Fruit fly (Drosophila melanogaster) whole organism, embryonic: ENCODE results near the gene CNPYb.

ENCODE experiments used
- CG10654 ChIP-seq: fragments of 200-800 bp; sonication (Bioruptor generic); optimal IDR thresholded peaks from 2 replicates; lab custom pipeline; 2016; ENCODE audit warnings: missing biosample characterization, missing genetic modification characterization
- CG11085 ChIP-seq: fragments of 200-800 bp; sonication (Bioruptor generic); IDR thresholded peaks from 2 replicates; pipeline ENCODE4 v1.3.6; 2022; ENCODE audit warnings: missing biosample characterization, missing genetic modification characterization
- CG11695 ChIP-seq: fragments of 200-800 bp; sonication (Bioruptor generic); IDR thresholded peaks from 3 replicates; pipeline ENCODE4 v1.3.6; 2022; ENCODE audit warnings: missing biosample characterization, missing genetic modification characterization
- CG12104 ChIP-seq: fragments of 200-800 bp; sonication (Bioruptor generic); optimal IDR thresholded peaks from 3 replicates; lab custom pipeline; 2016; ENCODE audit warnings: missing biosample characterization, missing genetic modification characterization
- CG1233 ChIP-seq: fragments of 200-800 bp; sonication (Bioruptor generic); optimal IDR thresholded peaks from 4 replicates; lab custom pipeline; 2018; ENCODE audit warnings: missing biosample characterization, mild to moderate bottlenecking, missing genetic modification characterization
- CG13894 ChIP-seq: fragments of 200-800 bp; sonication (Bioruptor generic); optimal IDR thresholded peaks from 3 replicates; lab custom pipeline; 2018; ENCODE audit warnings: missing biosample characterization, mild to moderate bottlenecking, missing genetic modification characterization, moderate library complexity
- CG14965 ChIP-seq: fragments of 200-800 bp; sonication (Bioruptor generic); optimal IDR thresholded peaks from 2 replicates; lab custom pipeline; 2016; ENCODE audit warnings: missing biosample characterization, missing genetic modification characterization, borderline replicate concordance
- CG15073 ChIP-seq: fragments of 200-800 bp; sonication (Bioruptor generic); optimal IDR thresholded peaks from 2 replicates; lab custom pipeline; 2016; ENCODE audit warnings: missing biosample characterization, missing genetic modification characterization
- CG17361 ChIP-seq: fragments of 200-800 bp; sonication (Bioruptor generic); IDR thresholded peaks from 3 replicates; pipeline ENCODE4 v1.3.6; 2022; ENCODE audit warnings: missing biosample characterization, missing genetic modification characterization
- CG17912 ChIP-seq: fragments of 200-800 bp; sonication (Bioruptor generic); optimal IDR thresholded peaks from 2 replicates; lab custom pipeline; 2018; ENCODE audit warnings: missing biosample characterization, mild to moderate bottlenecking, missing genetic modification characterization
- CG18476 ChIP-seq: fragments of 200-800 bp; sonication (Bioruptor generic); optimal IDR thresholded peaks from 2 replicates; lab custom pipeline; 2016; ENCODE audit warnings: missing biosample characterization, mild to moderate bottlenecking, missing genetic modification characterization
- CG18764 ChIP-seq: fragments of 200-800 bp; sonication (Bioruptor generic); optimal IDR thresholded peaks from 3 replicates; lab custom pipeline; 2016; ENCODE audit warnings: missing biosample characterization, missing genetic modification characterization
- CG2199 ChIP-seq: fragments of 200-800 bp; sonication (Bioruptor generic); IDR thresholded peaks from 3 replicates; pipeline ENCODE4 v1.3.6; 2022; ENCODE audit warnings: missing biosample characterization, missing genetic modification characterization
- CG30431 ChIP-seq: fragments of 200-800 bp; sonication (Bioruptor generic); optimal IDR thresholded peaks from 2 replicates; lab custom pipeline; 2017; ENCODE audit warnings: missing biosample characterization, missing genetic modification characterization
- CG31388 ChIP-seq: fragments of 200-800 bp; sonication (Bioruptor generic); optimal IDR thresholded peaks from 2 replicates; lab custom pipeline; 2016; ENCODE audit warnings: missing biosample characterization, missing genetic modification characterization
- CG32532 ChIP-seq: fragments of 200-800 bp; sonication (Bioruptor generic); IDR thresholded peaks from 2 replicates; pipeline ENCODE4 v1.3.6; 2022; ENCODE audit warnings: missing biosample characterization, missing genetic modification characterization
- CG43689 ChIP-seq: fragments of 200-800 bp; sonication (Bioruptor generic); IDR thresholded peaks from 2 replicates; pipeline ENCODE4 v1.3.6; 2022; ENCODE audit warnings: missing biosample characterization, missing genetic modification characterization
- CG5245 ChIP-seq: fragments of 200-800 bp; sonication (Bioruptor generic); optimal IDR thresholded peaks from 3 replicates; lab custom pipeline; 2016; ENCODE audit warnings: missing biosample characterization, missing genetic modification characterization
- CG7928 ChIP-seq: fragments of 200-800 bp; sonication (Bioruptor generic); optimal IDR thresholded peaks from 2 replicates; lab custom pipeline; 2017; ENCODE audit warnings: missing biosample characterization, mild to moderate bottlenecking, missing genetic modification characterization
- Camta ChIP-seq: fragments of 200-800 bp; sonication (Bioruptor generic); optimal IDR thresholded peaks from 2 replicates; lab custom pipeline; 2016; ENCODE audit warnings: missing biosample characterization, missing genetic modification characterization
- Dad ChIP-seq: fragments of 200-800 bp; sonication (Bioruptor generic); optimal IDR thresholded peaks from 3 replicates; lab custom pipeline; 2016; ENCODE audit warnings: missing biosample characterization, missing genetic modification characterization
- Gsc ChIP-seq: fragments of 200-800 bp; sonication (Bioruptor generic); IDR thresholded peaks from 2 replicates; pipeline ENCODE4 v1.3.6; 2022; ENCODE audit warnings: missing biosample characterization, missing genetic modification characterization
- Hey ChIP-seq: fragments of 200-800 bp; sonication (Bioruptor generic); optimal IDR thresholded peaks from 3 replicates; lab custom pipeline; 2018; ENCODE audit warnings: missing biosample characterization, mild to moderate bottlenecking, missing genetic modification characterization
- Lhr ChIP-seq: fragments of 200-800 bp; sonication (Bioruptor generic); optimal IDR thresholded peaks from 3 replicates; lab custom pipeline; 2017; ENCODE audit warnings: mild to moderate bottlenecking, missing biosample characterization, missing genetic modification reagents, missing genetic modification characterization
- MESR4 ChIP-seq: fragments of 200-800 bp; sonication (Bioruptor generic); optimal IDR thresholded peaks from 2 replicates; lab custom pipeline; 2018; ENCODE audit warnings: missing biosample characterization, mild to moderate bottlenecking, missing genetic modification characterization, moderate library complexity
- Mrtf ChIP-seq: fragments of 200-800 bp; sonication (Bioruptor generic); IDR thresholded peaks from 3 replicates; pipeline ENCODE4 v1.3.6; 2022; ENCODE audit warnings: missing biosample characterization, missing genetic modification characterization
- NFAT ChIP-seq: fragments of 200-800 bp; sonication (Bioruptor generic); IDR thresholded peaks from 2 replicates; pipeline ENCODE4 v1.3.6; 2022; ENCODE audit warnings: missing biosample characterization, missing genetic modification characterization
- Six4 ChIP-seq: fragments of 200-800 bp; sonication (Bioruptor generic); optimal IDR thresholded peaks from 2 replicates; lab custom pipeline; 2016; ENCODE audit warnings: missing biosample characterization, missing genetic modification characterization
- amos ChIP-seq: fragments of 200-800 bp; sonication (Bioruptor generic); IDR thresholded peaks from 2 replicates; pipeline ENCODE4 v1.3.6; 2022; ENCODE audit warnings: missing biosample characterization, missing genetic modification characterization; ENCODE audit not compliant: partially characterized antibody
- bsh ChIP-seq, 2 experiments: fragments of 200-800 bp; sonication (Bioruptor generic); optimal IDR thresholded peaks; 2 replicates each; lab custom pipeline; 2017 to 2018; ENCODE audit warnings: mild to moderate bottlenecking in 2 of 2, missing biosample characterization in 2 of 2, missing genetic modification characterization in 2 of 2, moderate library complexity in 1 of 2
- caup ChIP-seq: fragments of 200-800 bp; sonication (Bioruptor generic); optimal IDR thresholded peaks from 3 replicates; lab custom pipeline; 2017; ENCODE audit warnings: missing biosample characterization, mild to moderate bottlenecking, missing genetic modification characterization, moderate library complexity; ENCODE audit not compliant: severe bottlenecking
- chn ChIP-seq: fragments of 200-800 bp; sonication (Bioruptor generic); optimal IDR thresholded peaks from 2 replicates; lab custom pipeline; 2016; ENCODE audit warnings: missing biosample characterization, missing genetic modification characterization
- dan ChIP-seq: fragments of 200-800 bp; sonication (Bioruptor generic); IDR thresholded peaks from 2 replicates; pipeline ENCODE4 v1.3.6; 2022; ENCODE audit warnings: missing biosample characterization, missing genetic modification characterization
- dati ChIP-seq: fragments of 200-800 bp; sonication (Bioruptor generic); IDR thresholded peaks from 2 replicates; pipeline ENCODE4 v1.3.6; 2022; ENCODE audit warnings: missing biosample characterization, missing genetic modification characterization
- ems ChIP-seq: fragments of 200-800 bp; sonication (Bioruptor generic); optimal IDR thresholded peaks from 3 replicates; lab custom pipeline; 2016; ENCODE audit warnings: missing biosample characterization, missing genetic modification characterization
- fd102C ChIP-seq: fragments of 200-800 bp; sonication (Bioruptor generic); optimal IDR thresholded peaks from 2 replicates; lab custom pipeline; 2018; ENCODE audit warnings: missing biosample characterization, mild to moderate bottlenecking, missing genetic modification characterization, moderate library complexity
- grau ChIP-seq: fragments of 200-800 bp; optimal IDR thresholded peaks from 3 replicates; lab custom pipeline; 2019; ENCODE audit warnings: missing biosample characterization, mild to moderate bottlenecking, missing genetic modification characterization, moderate library complexity
- lola ChIP-seq, 3 experiments: fragments of >200 bp in 2 of 3; fragments of 200-800 bp in 1 of 3; sonication (Bioruptor generic) in 1 of 3; optimal IDR thresholded peaks; 2 replicates each; lab custom pipeline; 2017 to 2019; ENCODE audit warnings: missing biosample characterization in 3 of 3, missing genetic modification characterization in 3 of 3, mild to moderate bottlenecking in 1 of 3, moderate library complexity in 1 of 3
- maf-S ChIP-seq: fragments of 200-800 bp; sonication (Bioruptor generic); optimal IDR thresholded peaks from 2 replicates; lab custom pipeline; 2016; ENCODE audit warnings: missing biosample characterization, missing genetic modification characterization
- phol ChIP-seq: fragments of 200-800 bp; sonication (Bioruptor generic); optimal IDR thresholded peaks from 3 replicates; lab custom pipeline; 2018; ENCODE audit warnings: missing biosample characterization, mild to moderate bottlenecking, missing genetic modification characterization, moderate library complexity
- prd ChIP-seq, 3 experiments: fragments of >200 bp in 2 of 3; fragments of 200-800 bp in 1 of 3; sonication (Bioruptor generic) in 1 of 3; optimal IDR thresholded peaks in 2 of 3; IDR thresholded peaks in 1 of 3; 2 replicates in 2 of 3; 3 replicates in 1 of 3; pipeline versions ENCODE4 v1.3.6 to Lab custom; 2017 to 2022; ENCODE audit warnings: missing biosample characterization in 1 of 3, missing genetic modification characterization in 1 of 3
- run ChIP-seq: fragments of 200-800 bp; sonication (Bioruptor generic); optimal IDR thresholded peaks from 3 replicates; lab custom pipeline; 2018; ENCODE audit warnings: missing biosample characterization, mild to moderate bottlenecking, missing genetic modification characterization
- slou ChIP-seq: fragments of 200-800 bp; sonication (Bioruptor generic); optimal IDR thresholded peaks from 3 replicates; lab custom pipeline; 2016; ENCODE audit warnings: missing biosample characterization, missing genetic modification characterization
- so ChIP-seq: fragments of 200-800 bp; sonication (Bioruptor generic); IDR thresholded peaks from 3 replicates; pipeline ENCODE4 v1.3.6; 2022; ENCODE audit warnings: missing biosample characterization, missing genetic modification characterization
- tio ChIP-seq: fragments of 200-800 bp; sonication (Bioruptor generic); optimal IDR thresholded peaks from 2 replicates; lab custom pipeline; 2017; ENCODE audit warnings: missing biosample characterization, missing genetic modification characterization, inconsistent platforms
- twi ChIP-seq: fragments of 200-800 bp; optimal IDR thresholded peaks from 2 replicates; lab custom pipeline; 2019; ENCODE audit warnings: missing biosample characterization, mild to moderate bottlenecking, missing genetic modification characterization, moderate library complexity
- unc-4 ChIP-seq: fragments of 200-800 bp; sonication (Bioruptor generic); IDR thresholded peaks from 2 replicates; pipeline ENCODE4 v1.3.6; 2022; ENCODE audit warnings: missing biosample characterization, missing genetic modification characterization; ENCODE audit not compliant: partially characterized antibody
- wdn ChIP-seq: fragments of 200-800 bp; sonication (Bioruptor generic); IDR thresholded peaks from 2 replicates; pipeline ENCODE4 v1.3.6; 2022; ENCODE audit warnings: missing biosample characterization, missing genetic modification characterization
- yki ChIP-seq: fragments of >200 bp; optimal IDR thresholded peaks from 3 replicates; lab custom pipeline; 2018

Gene CNPYb

DNA sequence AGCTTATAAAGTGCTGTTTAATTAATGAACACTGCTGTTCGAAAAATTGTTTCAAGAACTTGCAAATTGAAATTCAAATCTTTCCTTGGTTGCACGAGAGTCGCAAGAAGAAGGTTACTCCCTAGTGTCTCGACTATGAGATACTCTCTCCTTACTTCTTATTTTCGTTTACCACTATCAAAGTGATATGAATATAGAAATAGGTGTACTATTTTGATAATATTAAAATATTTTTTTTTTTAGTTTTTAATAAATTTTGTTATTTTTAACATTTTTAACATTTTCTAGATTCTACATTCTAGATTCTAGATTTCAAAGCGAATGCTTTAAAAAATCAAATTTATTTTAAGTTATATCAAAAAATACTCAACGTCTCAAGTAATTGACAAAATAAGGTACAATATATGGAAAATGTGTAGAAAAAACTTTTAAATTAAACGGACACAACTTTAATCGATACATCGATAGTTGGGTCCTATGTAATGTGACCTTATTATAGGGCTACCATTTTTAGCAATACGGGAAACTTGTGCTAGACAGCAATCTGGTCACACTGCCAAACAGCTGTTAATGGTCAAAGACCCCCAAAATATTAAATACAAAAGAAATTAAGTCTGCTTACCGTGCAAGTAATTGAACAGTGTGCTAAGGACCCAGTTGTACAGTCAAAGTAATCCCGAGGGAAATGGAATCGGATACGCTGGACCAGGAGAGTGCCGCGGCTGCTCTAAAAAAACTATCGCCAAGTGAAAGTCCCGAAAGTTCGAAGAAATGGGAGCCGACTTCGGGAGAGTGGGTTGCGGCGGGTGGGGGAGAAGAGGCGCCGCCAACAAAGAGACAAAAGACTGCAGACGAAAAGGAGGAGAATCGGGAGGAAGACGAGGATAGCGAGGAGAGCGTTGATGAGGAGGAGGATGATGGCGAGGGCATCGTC lies 3.6 kb downstream of the CNPYb start, which contains the start of gene MESR6 (continued):
- no peak for TF ChIP-seq CG11085 (GFP tag; lab: Robert Waterston, UW)
- TF ChIP-seq lola (GFP tag; optimal IDR thresholded peaks at IDR 0.05; lab: Kevin White, UChicago), result no peak
- TF ChIP-seq CG32532, result no peak; the same call in 1 of the 2 replicates
- TF ChIP-seq Lhr (GFP tag; lab: Kevin White, UChicago), result peak; percentile 72
- no peak for TF ChIP-seq Mrtf (GFP tag; lab: Robert Waterston, UW)
- peak; percentile 60 for TF ChIP-seq phol (tag; lab: Kevin White, UChicago)
- TF ChIP-seq CG1233 (GFP tag; lab: Kevin White, UChicago), result no peak
- peak; percentile 28; the same call in 1 of the 3 replicates for TF ChIP-seq CG11695
- TF ChIP-seq dati (GFP tag; lab: Robert Waterston, UW), result no peak
- TF ChIP-seq maf-S (GFP tag; lab: Kevin White, UChicago), result no peak
- peak; percentile 90 for TF ChIP-seq amos (GFP tag; lab: Robert Waterston, UW)
- TF ChIP-seq Hey (tag; lab: Kevin White, UChicago), result no peak
- no peak for TF ChIP-seq CG2199 (GFP tag; lab: Robert Waterston, UW)
- no peak for TF ChIP-seq NFAT (GFP tag; lab: Robert Waterston, UW)
- peak; percentile 83 for TF ChIP-seq CG7928
- no peak for TF ChIP-seq Dad (GFP tag; lab: Kevin White, UChicago)
- TF ChIP-seq fd102C, result no peak
- peak; percentile 39 for TF ChIP-seq grau
- TF ChIP-seq dan, result no peak
- TF ChIP-seq CG12104 (GFP tag; lab: Kevin White, UChicago), result no peak
- no peak for TF ChIP-seq CG18764 (GFP tag; lab: Kevin White, UChicago)
- TF ChIP-seq ems (GFP tag; lab: Kevin White, UChicago), result no peak
- no peak for TF ChIP-seq slou (GFP tag; lab: Kevin White, UChicago)
- TF ChIP-seq CG18476 (GFP tag; lab: Kevin White, UChicago), result no peak
- peak; percentile 12 for TF ChIP-seq twi
- TF ChIP-seq CG5245 (GFP tag; lab: Kevin White, UChicago), result no peak
- TF ChIP-seq CG43689 (GFP tag; lab: Robert Waterston, UW), result no peak
- TF ChIP-seq CG10654 (GFP tag; lab: Kevin White, UChicago), result no peak
- TF ChIP-seq CG13894 (tag; lab: Kevin White, UChicago), result peak; percentile 37
- TF ChIP-seq Gsc (GFP tag; lab: Robert Waterston, UW), result no peak
- peak; percentile 60; the same call in 2 of the 3 replicates for TF ChIP-seq CG17361
- peak; percentile 21 for TF ChIP-seq CG17912 (GFP tag; lab: Kevin White, UChicago)
- no peak for TF ChIP-seq CG30431
- TF ChIP-seq Camta, result peak; percentile 7
- no peak for TF ChIP-seq CG15073 (GFP tag; lab: Kevin White, UChicago)
- TF ChIP-seq prd (optimal IDR thresholded peaks at IDR 0.05; lab: Kevin White, UChicago), result no peak
- TF ChIP-seq prd (GFP tag; IDR thresholded peaks at IDR 0.05; lab: Robert Waterston, UW), result peak; percentile 32; the same call in 1 of the 3 replicates
- TF ChIP-seq chn (GFP tag; lab: Kevin White, UChicago), result no peak
- TF ChIP-seq CG14965 (GFP tag; lab: Kevin White, UChicago), result no peak
- no peak for TF ChIP-seq wdn (GFP tag; lab: Robert Waterston, UW)
- TF ChIP-seq unc-4, result peak; percentile 85
- TF ChIP-seq run, result no peak
- TF ChIP-seq so (GFP tag; lab: Robert Waterston, UW), result no peak
- TF ChIP-seq MESR4, result peak; percentile 84
- TF ChIP-seq caup (GFP tag; lab: Kevin White, UChicago), result no peak
- TF ChIP-seq CG31388 (GFP tag; lab: Kevin White, UChicago), result no peak
- no peak for TF ChIP-seq bsh (GFP tag; optimal IDR thresholded peaks at IDR 0.05; lab: Kevin White, UChicago)
- TF ChIP-seq yki (lab: Kevin White, UChicago), result no peak
- TF ChIP-seq Six4 (GFP tag; lab: Kevin White, UChicago), result no peak
- TF ChIP-seq tio (GFP tag; lab: Kevin White, UChicago), result no peak
